Worm (Caenorhabditis elegans) whole organism, young adult: ENCODE measurements around the gene Y39H10B.3.

Experiments
- C17E4.6 ChIP-seq: fragments of 200-800 bp; sonication (Bioruptor generic); IDR thresholded peaks from 2 replicates; pipeline ENCODE4 v1.3.6; 2022; ENCODE audit warnings: missing genetic modification reagents, missing genetic modification characterization, missing compliant biosample characterization
- D2030.7 ChIP-seq: fragments of 200-800 bp; sonication (Bioruptor generic); IDR thresholded peaks from 2 replicates; pipeline ENCODE4 v1.3.6; 2022; ENCODE audit warnings: missing genetic modification reagents, missing genetic modification characterization, missing compliant biosample characterization
- F33H1.4 ChIP-seq: fragments of 200-800 bp; sonication (Bioruptor generic); IDR thresholded peaks from 2 replicates; pipeline ENCODE4 v1.3.6; 2022; ENCODE audit warnings: missing genetic modification reagents, missing genetic modification characterization, missing compliant biosample characterization
- athp-1 ChIP-seq: sonication (generic microtip); optimal IDR thresholded peaks from 2 replicates; lab custom pipeline; 2017; ENCODE audit warnings: mild to moderate bottlenecking, missing genetic modification characterization, missing compliant biosample characterization
- him-1 ChIP-seq: sonication (generic microtip); optimal IDR thresholded peaks from 2 replicates; lab custom pipeline; 2016; ENCODE audit warnings: missing genotype, missing genetic modification reagents, missing genetic modification characterization, missing compliant biosample characterization
- lsl-1 ChIP-seq: fragments of 200-800 bp; sonication (Bioruptor generic); optimal IDR thresholded peaks from 2 replicates; lab custom pipeline; 2018; ENCODE audit warnings: mild to moderate bottlenecking, missing genetic modification characterization, moderate library complexity, missing compliant biosample characterization
- mel-28 ChIP-seq: sonication (generic microtip); optimal IDR thresholded peaks from 2 replicates; lab custom pipeline; 2016; ENCODE audit warnings: borderline replicate concordance, mild to moderate bottlenecking, missing genetic modification characterization, missing compliant biosample characterization
- nhr-90 ChIP-seq: sonication (generic microtip); optimal IDR thresholded peaks from 2 replicates; lab custom pipeline; 2016; ENCODE audit warnings: missing genotype, mild to moderate bottlenecking, missing genetic modification characterization, missing compliant biosample characterization
- tbx-9 ChIP-seq: sonication (generic microtip); optimal IDR thresholded peaks from 2 replicates; lab custom pipeline; 2016; ENCODE audit warnings: borderline replicate concordance, missing genetic modification characterization, inconsistent platforms, missing compliant biosample characterization

- TF ChIP-seq mel-28 (tag; lab: Kevin White, UChicago) (no peak), lsl-1 (GFP tag; lab: Kevin White, UChicago) (no peak), D2030.7 (no peak), nhr-90 (no peak), athp-1 (tag; lab: Kevin White, UChicago) (no peak), F33H1.4 (no peak), him-1 (tag; lab: Kevin White, UChicago) (no peak), tbx-9 (tag; lab: Kevin White, UChicago) (no peak), C17E4.6 (GFP tag; lab: Robert Waterston, UW) (no peak)
Measured at ce11 chrV:3693657-3694056, 23.1 kb downstream of the Y39H10B.3 start.
